Fruit fly (Drosophila melanogaster) whole organism, embryonic: Measurements from ENCODE around the gene Tep2.

Experiments used
- Adf1 ChIP-seq: fragments of 200-800 bp; sonication (Bioruptor generic); IDR thresholded peaks from 2 replicates; pipeline ENCODE4 v1.3.6; 2022; ENCODE audit warnings: missing biosample characterization, missing genetic modification characterization
- CG11696 ChIP-seq: fragments of 200-800 bp; sonication (Bioruptor generic); IDR thresholded peaks from 2 replicates; pipeline ENCODE4 v1.3.6; 2022; ENCODE audit warnings: missing biosample characterization, missing genetic modification characterization
- CG12071 ChIP-seq: fragments of 200-800 bp; sonication (Bioruptor generic); optimal IDR thresholded peaks from 3 replicates; lab custom pipeline; 2018; ENCODE audit warnings: missing biosample characterization, mild to moderate bottlenecking, missing genetic modification characterization
- CG13624 ChIP-seq: fragments of 200-800 bp; sonication (Bioruptor generic); optimal IDR thresholded peaks from 2 replicates; lab custom pipeline; 2016; ENCODE audit warnings: missing biosample characterization, missing genetic modification characterization
- CG14710 ChIP-seq: fragments of 200-800 bp; sonication (Bioruptor generic); optimal IDR thresholded peaks from 3 replicates; lab custom pipeline; 2019; ENCODE audit warnings: missing biosample characterization, mild to moderate bottlenecking, missing genetic modification characterization, moderate library complexity
- CG14965 ChIP-seq: fragments of 200-800 bp; sonication (Bioruptor generic); optimal IDR thresholded peaks from 2 replicates; lab custom pipeline; 2016; ENCODE audit warnings: missing biosample characterization, missing genetic modification characterization, borderline replicate concordance
- CG1529 ChIP-seq: fragments of 200-800 bp; sonication (Bioruptor generic); optimal IDR thresholded peaks from 3 replicates; lab custom pipeline; 2018; ENCODE audit warnings: missing biosample characterization, missing genetic modification characterization
- CG16779 ChIP-seq: fragments of 200-800 bp; sonication (Bioruptor generic); IDR thresholded peaks from 2 replicates; pipeline ENCODE4 v1.3.6; 2022; ENCODE audit warnings: missing biosample characterization, missing genetic modification characterization
- CG2120 ChIP-seq: fragments of 200-800 bp; sonication (Bioruptor generic); optimal IDR thresholded peaks from 3 replicates; lab custom pipeline; 2016; ENCODE audit warnings: missing biosample characterization, missing genetic modification characterization
- CG3838 ChIP-seq: fragments of 200-800 bp; sonication (Bioruptor generic); optimal IDR thresholded peaks from 3 replicates; lab custom pipeline; 2016; ENCODE audit warnings: missing biosample characterization, missing genetic modification characterization
- CG7357 ChIP-seq: fragments of 200-800 bp; sonication (Bioruptor generic); IDR thresholded peaks from 3 replicates; pipeline ENCODE4 v1.3.6; 2022; ENCODE audit warnings: missing biosample characterization, missing genetic modification characterization
- CG7786 ChIP-seq: fragments of 200-800 bp; sonication (Bioruptor generic); optimal IDR thresholded peaks from 2 replicates; lab custom pipeline; 2016; ENCODE audit warnings: missing biosample characterization, missing genetic modification characterization
- CG8388 ChIP-seq: fragments of 200-800 bp; sonication (Bioruptor generic); optimal IDR thresholded peaks from 2 replicates; lab custom pipeline; 2019; ENCODE audit warnings: missing biosample characterization, mild to moderate bottlenecking, missing genetic modification characterization, moderate library complexity
- CG8478 ChIP-seq: fragments of >200 bp; optimal IDR thresholded peaks from 2 replicates; lab custom pipeline; 2018
- CG9215 ChIP-seq: fragments of 200-800 bp; sonication (Bioruptor generic); IDR thresholded peaks from 2 replicates; pipeline ENCODE4 v1.3.6; 2022; ENCODE audit warnings: missing biosample characterization, missing genetic modification characterization
- CG9437 ChIP-seq: fragments of 200-800 bp; sonication (Bioruptor generic); optimal IDR thresholded peaks from 2 replicates; lab custom pipeline; 2018; ENCODE audit warnings: missing biosample characterization, mild to moderate bottlenecking, missing genetic modification characterization
- CG9932 ChIP-seq: fragments of 200-800 bp; sonication (Bioruptor generic); IDR thresholded peaks from 2 replicates; pipeline ENCODE4 v1.3.6; 2022; ENCODE audit warnings: missing biosample characterization, missing genetic modification characterization
- CrebB ChIP-seq: fragments of 200-800 bp; sonication (Bioruptor generic); optimal IDR thresholded peaks from 3 replicates; lab custom pipeline; 2018; ENCODE audit warnings: missing biosample characterization, mild to moderate bottlenecking, missing genetic modification characterization
- Dad ChIP-seq: fragments of 200-800 bp; sonication (Bioruptor generic); optimal IDR thresholded peaks from 3 replicates; lab custom pipeline; 2016; ENCODE audit warnings: missing biosample characterization, missing genetic modification characterization
- Dll ChIP-seq: fragments of 200-800 bp; sonication (Bioruptor generic); IDR thresholded peaks from 4 replicates; pipeline ENCODE4 v1.3.6; 2022; ENCODE audit warnings: missing biosample characterization, missing genetic modification characterization; ENCODE audit not compliant: partially characterized antibody
- GATAe ChIP-seq: fragments of 200-800 bp; sonication (Bioruptor generic); conservative IDR thresholded peaks from 2 replicates; pipeline ENCODE4 v1.3.6; 2022; ENCODE audit warnings: missing biosample characterization, missing genetic modification characterization
- HLH3B ChIP-seq: fragments of 200-800 bp; sonication (Bioruptor generic); IDR thresholded peaks from 2 replicates; pipeline ENCODE4 v1.3.6; 2022; ENCODE audit warnings: missing biosample characterization, missing genetic modification characterization
- Hsf ChIP-seq: fragments of 200-800 bp; sonication (Bioruptor generic); optimal IDR thresholded peaks from 3 replicates; lab custom pipeline; 2016; ENCODE audit warnings: missing biosample characterization, missing genetic modification characterization
- Jarid2 ChIP-seq: fragments of 200-800 bp; sonication (Bioruptor generic); optimal IDR thresholded peaks from 3 replicates; lab custom pipeline; 2017; ENCODE audit warnings: mild to moderate bottlenecking, missing biosample characterization, missing genetic modification reagents, missing genetic modification characterization
- MTF-1 ChIP-seq: fragments of 200-800 bp; sonication (Bioruptor generic); optimal IDR thresholded peaks from 2 replicates; lab custom pipeline; 2018; ENCODE audit warnings: missing biosample characterization, mild to moderate bottlenecking, missing genetic modification characterization, borderline replicate concordance
- Med ChIP-seq: fragments of 200-800 bp; sonication (Bioruptor generic); peaks from one replicate; lab custom pipeline; 2016; ENCODE audit warnings: missing biosample characterization, missing genetic modification characterization, mild to moderate bottlenecking, inconsistent platforms, moderate library complexity
- NFAT ChIP-seq: fragments of 200-800 bp; sonication (Bioruptor generic); IDR thresholded peaks from 2 replicates; pipeline ENCODE4 v1.3.6; 2022; ENCODE audit warnings: missing biosample characterization, missing genetic modification characterization
- Nf-YA ChIP-seq: fragments of 200-800 bp; sonication (Bioruptor generic); IDR thresholded peaks from 2 replicates; pipeline ENCODE4 v1.3.6; 2022; ENCODE audit warnings: missing biosample characterization, missing genetic modification characterization
- Nf-YC ChIP-seq: fragments of 200-800 bp; optimal IDR thresholded peaks from 3 replicates; lab custom pipeline; 2019; ENCODE audit warnings: missing biosample characterization, mild to moderate bottlenecking, missing genetic modification characterization, moderate library complexity
- NfI ChIP-seq: fragments of 200-800 bp; sonication (Bioruptor generic); optimal IDR thresholded peaks from 3 replicates; lab custom pipeline; 2018; ENCODE audit warnings: missing biosample characterization, mild to moderate bottlenecking, missing genetic modification characterization, moderate library complexity
- Opbp ChIP-seq: fragments of 200-800 bp; sonication (Bioruptor generic); IDR thresholded peaks from 3 replicates; pipeline ENCODE4 v1.3.6; 2022; ENCODE audit warnings: missing biosample characterization, missing genetic modification characterization; ENCODE audit not compliant: partially characterized antibody
- Rx ChIP-seq: fragments of 200-800 bp; sonication (Bioruptor generic); IDR thresholded peaks from 2 replicates; pipeline ENCODE4 v1.3.6; 2022; ENCODE audit warnings: missing biosample characterization, missing genetic modification characterization
- Spps ChIP-seq: fragments of 200-800 bp; sonication (Bioruptor generic); optimal IDR thresholded peaks from 2 replicates; lab custom pipeline; 2018; ENCODE audit warnings: missing biosample characterization, mild to moderate bottlenecking, missing genetic modification characterization
- TFAM ChIP-seq: fragments of 200-800 bp; sonication (Bioruptor generic); optimal IDR thresholded peaks from 2 replicates; lab custom pipeline; 2017; ENCODE audit warnings: missing biosample characterization, missing genetic modification characterization, inconsistent platforms
- Usf ChIP-seq: fragments of 200-800 bp; sonication (Bioruptor generic); optimal IDR thresholded peaks from 2 replicates; lab custom pipeline; 2017; ENCODE audit warnings: missing genotype, missing biosample characterization, missing genetic modification characterization
- ash1 ChIP-seq: fragments of 200-800 bp; sonication (Bioruptor generic); optimal IDR thresholded peaks from 2 replicates; lab custom pipeline; 2018; ENCODE audit warnings: missing biosample characterization, mild to moderate bottlenecking, missing genetic modification characterization
- chinmo ChIP-seq: fragments of 200-800 bp; sonication (Bioruptor generic); IDR thresholded peaks from 4 replicates; pipeline ENCODE4 v1.3.6; 2022; ENCODE audit warnings: missing biosample characterization, missing genetic modification characterization; ENCODE audit not compliant: partially characterized antibody
- danr ChIP-seq: fragments of 200-800 bp; sonication (Bioruptor generic); IDR thresholded peaks from 2 replicates; pipeline ENCODE4 v1.3.6; 2022; ENCODE audit warnings: missing biosample characterization, missing genetic modification characterization
- dati ChIP-seq: fragments of 200-800 bp; sonication (Bioruptor generic); IDR thresholded peaks from 2 replicates; pipeline ENCODE4 v1.3.6; 2022; ENCODE audit warnings: missing biosample characterization, missing genetic modification characterization
- en ChIP-seq: fragments of 200-800 bp; sonication (Bioruptor generic); optimal IDR thresholded peaks from 2 replicates; lab custom pipeline; 2016; ENCODE audit warnings: missing biosample characterization, missing genetic modification characterization
- lilli ChIP-seq: fragments of 200-800 bp; sonication (Bioruptor generic); optimal IDR thresholded peaks from 3 replicates; lab custom pipeline; 2016; ENCODE audit warnings: missing biosample characterization, missing genetic modification characterization
- luna ChIP-seq: fragments of 200-800 bp; sonication (Bioruptor generic); optimal IDR thresholded peaks from 2 replicates; lab custom pipeline; 2016; ENCODE audit warnings: missing biosample characterization, missing genetic modification characterization
- mirr ChIP-seq: fragments of 200-800 bp; sonication (Bioruptor generic); optimal IDR thresholded peaks from 3 replicates; lab custom pipeline; 2018; ENCODE audit warnings: missing biosample characterization, mild to moderate bottlenecking, missing genetic modification characterization
- nerfin-1 ChIP-seq: fragments of 200-800 bp; sonication (Bioruptor generic); optimal IDR thresholded peaks from 3 replicates; lab custom pipeline; 2019; ENCODE audit warnings: missing biosample characterization, mild to moderate bottlenecking, missing genetic modification characterization, moderate library complexity
- odd ChIP-seq: fragments of 200-800 bp; sonication (Bioruptor generic); optimal IDR thresholded peaks from 2 replicates; lab custom pipeline; 2017; ENCODE audit warnings: missing biosample characterization, mild to moderate bottlenecking, missing genetic modification characterization
- pnt ChIP-seq: fragments of 200-800 bp; sonication (Bioruptor generic); optimal IDR thresholded peaks from 3 replicates; lab custom pipeline; 2016; ENCODE audit warnings: missing biosample characterization, missing genetic modification characterization
- pum ChIP-seq: fragments of 200-800 bp; sonication (Bioruptor generic); optimal IDR thresholded peaks from 2 replicates; lab custom pipeline; 2016; ENCODE audit warnings: missing biosample characterization, missing genetic modification characterization
- repo ChIP-seq: fragments of 200-800 bp; sonication (Bioruptor generic); optimal IDR thresholded peaks from 2 replicates; lab custom pipeline; 2016; ENCODE audit warnings: missing biosample characterization, missing genetic modification characterization
- row ChIP-seq: fragments of 200-800 bp; sonication (Bioruptor generic); IDR thresholded peaks from 3 replicates; pipeline ENCODE4 v1.3.6; 2022; ENCODE audit warnings: missing biosample characterization, missing genetic modification characterization
- slbo ChIP-seq: fragments of 200-800 bp; sonication (Bioruptor generic); IDR thresholded peaks from 2 replicates; pipeline ENCODE4 v1.3.6; 2022; ENCODE audit warnings: missing biosample characterization, missing genetic modification characterization
- tin ChIP-seq: fragments of 200-800 bp; sonication (Bioruptor generic); optimal IDR thresholded peaks from 3 replicates; lab custom pipeline; 2016; ENCODE audit warnings: missing biosample characterization, missing genetic modification characterization
- unpg ChIP-seq: fragments of 200-800 bp; sonication (Bioruptor generic); optimal IDR thresholded peaks from 3 replicates; lab custom pipeline; 2018; ENCODE audit warnings: missing biosample characterization, mild to moderate bottlenecking, missing genetic modification characterization, moderate library complexity
- wor ChIP-seq: fragments of 200-800 bp; sonication (Bioruptor generic); IDR thresholded peaks from 2 replicates; pipeline ENCODE4 v1.3.6; 2022; ENCODE audit warnings: missing biosample characterization, missing genetic modification characterization

Tep2 gene

DNA sequence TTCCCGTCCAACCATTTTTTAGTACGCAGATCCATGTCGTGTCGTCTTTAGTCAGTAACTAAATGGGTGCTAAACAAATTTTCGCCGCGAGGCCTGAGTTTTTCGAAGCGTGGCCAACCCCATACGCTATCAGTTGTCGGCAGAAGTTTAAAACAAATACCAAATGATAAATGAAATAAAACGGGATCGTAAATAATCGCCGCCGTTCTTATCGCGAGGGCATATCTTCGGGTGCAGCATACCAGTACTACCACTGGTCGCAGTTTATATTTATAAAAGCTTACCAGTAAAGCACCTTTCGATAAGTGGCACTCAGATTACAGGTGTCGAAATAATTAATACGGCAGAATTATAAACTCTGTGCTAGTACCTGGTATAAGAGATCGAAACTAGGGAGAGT lies 16.1 kb downstream of the Tep2 start (continued):
- TF ChIP-seq CG2120 (GFP tag; lab: Kevin White, UChicago): no peak
- no peak for TF ChIP-seq CG14710 (tag; lab: Kevin White, UChicago)
- TF ChIP-seq Rx: no peak
- TF ChIP-seq Dad: no peak
- no peak for TF ChIP-seq NFAT (GFP tag; lab: Robert Waterston, UW)
- TF ChIP-seq NfI: no peak
- no peak for TF ChIP-seq odd
- no peak for TF ChIP-seq Nf-YC (tag; lab: Kevin White, UChicago)
- TF ChIP-seq CG9437 (GFP tag; lab: Kevin White, UChicago): no peak
- TF ChIP-seq en (GFP tag; lab: Kevin White, UChicago): no peak
- no peak for TF ChIP-seq Nf-YA (GFP tag; lab: Robert Waterston, UW)
- TF ChIP-seq pnt (GFP tag; lab: Kevin White, UChicago): no peak
- TF ChIP-seq HLH3B (GFP tag; lab: Robert Waterston, UW): no peak
- no peak for TF ChIP-seq CG9932 (GFP tag; lab: Robert Waterston, UW)
- TF ChIP-seq CG7786 (GFP tag; lab: Kevin White, UChicago): no peak
- peak; percentile 35 for TF ChIP-seq CG12071
- TF ChIP-seq ash1: no peak
- TF ChIP-seq CrebB: no peak
- no peak for TF ChIP-seq nerfin-1
- TF ChIP-seq CG16779 (GFP tag; lab: Robert Waterston, UW): no peak
- TF ChIP-seq Usf (GFP tag; lab: Kevin White, UChicago): no peak
- no peak for TF ChIP-seq CG14965 (GFP tag; lab: Kevin White, UChicago)
- peak; percentile 11; the same call in 1 of the 2 replicates for TF ChIP-seq Adf1
- no peak for TF ChIP-seq CG7357
- TF ChIP-seq Jarid2: no peak
- TF ChIP-seq lilli: no peak
- TF ChIP-seq unpg (GFP tag; lab: Kevin White, UChicago): no peak
- no peak for TF ChIP-seq tin
- TF ChIP-seq chinmo: peak; percentile 79; the same call in 1 of the 4 replicates
- no peak for TF ChIP-seq luna (GFP tag; lab: Kevin White, UChicago)
- TF ChIP-seq CG8478: no peak
- TF ChIP-seq CG8388 (GFP tag; lab: Kevin White, UChicago): no peak
- TF ChIP-seq TFAM (GFP tag; lab: Kevin White, UChicago): no peak
- no peak for TF ChIP-seq dati
- no peak for TF ChIP-seq CG11696 (GFP tag; lab: Robert Waterston, UW)
- no peak for TF ChIP-seq pum (GFP tag; lab: Kevin White, UChicago)
- TF ChIP-seq wor (GFP tag; lab: Robert Waterston, UW): no peak
- TF ChIP-seq CG3838 (GFP tag; lab: Kevin White, UChicago): no peak
- no peak for TF ChIP-seq CG13624 (GFP tag; lab: Kevin White, UChicago)
- no peak for TF ChIP-seq MTF-1
- TF ChIP-seq Spps (tag; lab: Kevin White, UChicago): no peak
- TF ChIP-seq Opbp (GFP tag; lab: Robert Waterston, UW): no peak
- TF ChIP-seq repo: no peak
- TF ChIP-seq danr: no peak
- no peak for TF ChIP-seq Dll (GFP tag; lab: Robert Waterston, UW)
- TF ChIP-seq mirr: peak; percentile 96
- TF ChIP-seq Hsf: no peak
- no peak for TF ChIP-seq CG9215 (GFP tag; lab: Robert Waterston, UW)
- TF ChIP-seq Med (GFP tag; lab: Kevin White, UChicago): peak; percentile 33
- no peak for TF ChIP-seq slbo (GFP tag; lab: Robert Waterston, UW)
- TF ChIP-seq GATAe: peak; percentile 57; the same call in 1 of the 2 replicates
- TF ChIP-seq row (GFP tag; lab: Robert Waterston, UW): no peak
- TF ChIP-seq CG1529 (GFP tag; lab: Kevin White, UChicago): no peak
